Worm (Caenorhabditis elegans) whole organism, young adult: Measurements from ENCODE around the gene F43G6.16.

ENCODE experiments used
- F39B2.1 ChIP-seq: fragments of 200-800 bp; sonication (Bioruptor generic); IDR thresholded peaks from 2 replicates; pipeline ENCODE4 v1.3.6; 2022; ENCODE audit warnings: missing genetic modification reagents, missing genetic modification characterization, missing compliant biosample characterization
- nhr-179 ChIP-seq: sonication (generic microtip); optimal IDR thresholded peaks from 2 replicates; lab custom pipeline; 2016; ENCODE audit warnings: mild to moderate bottlenecking, missing genetic modification characterization, missing compliant biosample characterization

DNA sequence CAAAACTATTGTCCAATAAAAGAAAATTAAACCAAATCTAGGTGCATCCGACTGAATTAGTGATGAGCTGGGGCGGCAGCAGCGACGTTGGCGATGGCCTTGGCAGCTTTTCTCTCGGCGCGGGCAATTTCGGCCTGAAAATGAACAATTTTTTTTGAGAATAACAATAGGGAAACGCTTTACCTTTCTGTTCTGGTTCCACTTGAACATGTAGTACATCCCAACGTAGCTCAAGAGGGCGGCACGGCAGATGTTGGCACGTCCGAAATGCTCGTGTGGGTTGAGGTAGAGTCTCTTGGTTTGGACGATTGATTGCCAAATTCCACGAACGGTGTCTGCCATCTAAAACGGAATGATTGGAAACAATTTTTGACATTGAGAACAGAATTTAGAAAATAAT lies 8.2 kb downstream of the F43G6.16 start, which contains the start of gene F44E5.1:
- TF ChIP-seq nhr-179 (tag; lab: Kevin White, UChicago) (no peak), F39B2.1 (GFP tag; lab: Robert Waterston, UW) (no peak)
